Worm (Caenorhabditis elegans): Measurements from ENCODE around the gene adm-2.

The adm-2 gene

ce11 chrX:13700642-13701233 is 13.0 kb downstream of the adm-2 start (continued):
- peak; percentile 89 for TF ChIP-seq unc-120 (tag; optimal IDR thresholded peaks at IDR 0.05; ENCODE audit: poor library complexity, severe bottlenecking)

ce11 chrX:13702923-13703322 is 15.2 kb downstream of the adm-2 start:
- TF ChIP-seq ces-1 (GFP tag; optimal IDR thresholded peaks at IDR 0.05) (peak; percentile 75), lin-32 (GFP tag; optimal IDR thresholded peaks at IDR 0.05) (no peak), mab-5 (tag; optimal IDR thresholded peaks at IDR 0.05) (no peak)

ce11 chrX:13706607-13707006 is 18.9 kb downstream of the adm-2 start, which contains the start of gene K02D3.1:
TSS of gene K02D3.1 (plus strand) at chrX:13706907.
- TF ChIP-seq elt-3 (tag; optimal IDR thresholded peaks at IDR 0.05) (no peak), ham-2 (GFP tag; optimal IDR thresholded peaks at IDR 0.05) (no peak), hlh-1 (tag; optimal IDR thresholded peaks at IDR 0.05) (no peak), elt-1 (tag; optimal IDR thresholded peaks at IDR 0.05; ENCODE audit: borderline replicate concordance, insufficient read depth) (no peak), lin-13 (tag; optimal IDR thresholded peaks at IDR 0.05) (no peak), lsy-2 (tag; optimal IDR thresholded peaks at IDR 0.05) (no peak), cnd-1 (tag; optimal IDR thresholded peaks at IDR 0.05) (no peak), unc-120 (tag; optimal IDR thresholded peaks at IDR 0.05; ENCODE audit: poor library complexity, severe bottlenecking) (no peak), unc-39 (tag; optimal IDR thresholded peaks at IDR 0.05) (no peak), sem-2 (GFP tag; optimal IDR thresholded peaks at IDR 0.05) (no peak), nhr-12 (tag; optimal IDR thresholded peaks at IDR 0.05) (no peak), bed-3 (GFP tag; optimal IDR thresholded peaks at IDR 0.05) (no peak), nhr-2 (tag; optimal IDR thresholded peaks at IDR 0.05) (no peak), nhr-76 (tag; optimal IDR thresholded peaks at IDR 0.05) (no peak), unc-62 (GFP tag; optimal IDR thresholded peaks at IDR 0.05) (no peak), blmp-1 (tag; optimal IDR thresholded peaks at IDR 0.05) (no peak)

ce11 chrX:13709060-13709459 is 21.3 kb downstream of the adm-2 start:
- TF ChIP-seq nhr-12 (tag; optimal IDR thresholded peaks at IDR 0.05) (no peak), tbx-8 (GFP tag; optimal IDR thresholded peaks at IDR 0.05) (no peak), bed-3 (GFP tag; optimal IDR thresholded peaks at IDR 0.05) (no peak), flh-1 (GFP tag; optimal IDR thresholded peaks at IDR 0.05) (no peak), M03D4.4 (tag; optimal IDR thresholded peaks at IDR 0.05) (no peak), lin-13 (tag; optimal IDR thresholded peaks at IDR 0.05) (no peak), nhr-76 (tag; optimal IDR thresholded peaks at IDR 0.05) (no peak), unc-39 (tag; optimal IDR thresholded peaks at IDR 0.05) (no peak), mab-5 (tag; optimal IDR thresholded peaks at IDR 0.05) (no peak), pha-4 (tag; optimal IDR thresholded peaks at IDR 0.05) (no peak), sptf-1 (tag; optimal IDR thresholded peaks at IDR 0.05) (no peak), elt-1 (tag; optimal IDR thresholded peaks at IDR 0.05; ENCODE audit: borderline replicate concordance, insufficient read depth) (no peak), elt-3 (tag; optimal IDR thresholded peaks at IDR 0.05) (no peak), lsy-2 (tag; optimal IDR thresholded peaks at IDR 0.05) (no peak), ztf-11 (tag; optimal IDR thresholded peaks at IDR 0.05) (no peak), drap-1 (GFP tag; optimal IDR thresholded peaks at IDR 0.05) (no peak)

ce11 chrX:13711909-13712308 is 24.2 kb downstream of the adm-2 start, which contains the start of gene K02D3.2:
TSS of gene K02D3.2 (minus strand) at chrX:13712009.
- TF ChIP-seq ham-2 (GFP tag; optimal IDR thresholded peaks at IDR 0.05): no peak
- TF ChIP-seq elt-3 (tag; optimal IDR thresholded peaks at IDR 0.05): no peak
- no peak for TF ChIP-seq unc-39 (tag; optimal IDR thresholded peaks at IDR 0.05)
- no peak for TF ChIP-seq nhr-2 (tag; optimal IDR thresholded peaks at IDR 0.05)
- no peak for TF ChIP-seq unc-120 (tag; optimal IDR thresholded peaks at IDR 0.05; ENCODE audit: poor library complexity, severe bottlenecking)
- TF ChIP-seq unc-62 (GFP tag; optimal IDR thresholded peaks at IDR 0.05): no peak
- TF ChIP-seq mls-2 (tag; optimal IDR thresholded peaks at IDR 0.05): no peak
- no peak for TF ChIP-seq pha-4 (tag; optimal IDR thresholded peaks at IDR 0.05)
- no peak for TF ChIP-seq sptf-1 (tag; optimal IDR thresholded peaks at IDR 0.05)
- no peak for TF ChIP-seq drap-1 (GFP tag; optimal IDR thresholded peaks at IDR 0.05)
- no peak for TF ChIP-seq nhr-76 (tag; optimal IDR thresholded peaks at IDR 0.05)
- no peak for TF ChIP-seq mep-1 (tag; optimal IDR thresholded peaks at IDR 0.05)
- no peak for TF ChIP-seq mab-5 (tag; optimal IDR thresholded peaks at IDR 0.05)
- TF ChIP-seq nhr-28 (tag; optimal IDR thresholded peaks at IDR 0.05): no peak
- TF ChIP-seq flh-1 (GFP tag; optimal IDR thresholded peaks at IDR 0.05): no peak
- TF ChIP-seq cnd-1 (tag; optimal IDR thresholded peaks at IDR 0.05): no peak
- no peak for TF ChIP-seq zip-8 (tag; optimal IDR thresholded peaks at IDR 0.05)
- no peak for TF ChIP-seq ces-1 (GFP tag; optimal IDR thresholded peaks at IDR 0.05)

All from whole organism, mixed stage, embryonic.